Worm (Caenorhabditis elegans) whole organism, L1 larva: ENCODE results near the gene zipt-15.
"Not testable (repeated sequence)": the region's sequence is repeated elsewhere in the genome, so short reads cannot be mapped to it uniquely, and the experiment has no call there.

ENCODE experiments used
- C16A3.4 ChIP-seq: fragments of 150-350 bp; optimal IDR thresholded peaks from 2 replicates; lab custom pipeline; 2014; ENCODE audit warnings: missing biosample characterization, missing genetic modification characterization
- F16B12.6 ChIP-seq: fragments of 150-350 bp; optimal IDR thresholded peaks from 2 replicates; lab custom pipeline; 2014; ENCODE audit warnings: missing biosample characterization, missing genetic modification characterization
- ama-1 ChIP-seq: fragments of 150-350 bp; optimal IDR thresholded peaks from 2 replicates; lab custom pipeline; 2014
- blmp-1 ChIP-seq: fragments of 150-350 bp; optimal IDR thresholded peaks from 2 replicates; lab custom pipeline; 2014; ENCODE audit warnings: missing biosample characterization, missing genetic modification characterization
- dpl-1 ChIP-seq, 3 experiments: fragments of 150-350 bp in 2 of 3; sonication (generic microtip) in 1 of 3; optimal IDR thresholded peaks; 2 replicates each; lab custom pipeline; 2014 to 2017; ENCODE audit warnings: missing biosample characterization in 3 of 3, missing genetic modification characterization in 3 of 3, missing genetic modification reagents in 3 of 3
- dsc-1 ChIP-seq: sonication (generic microtip); optimal IDR thresholded peaks from 2 replicates; lab custom pipeline; 2016; ENCODE audit warnings: mild to moderate bottlenecking, missing genetic modification characterization, missing compliant biosample characterization
- efl-1 ChIP-seq, 4 experiments: fragments of 150-350 bp; optimal IDR thresholded peaks in 3 of 4; peaks in 1 of 4; 1 replicate in 1 of 4; 2 replicates in 3 of 4; lab custom pipeline; 2014; ENCODE audit warnings: missing biosample characterization in 2 of 4, missing genetic modification characterization in 2 of 4, missing genetic modification reagents in 2 of 4
- elt-3 ChIP-seq, 6 experiments: fragments of 150-350 bp in 1 of 6; sonication (generic microtip); optimal IDR thresholded peaks; 2 replicates each; lab custom pipeline; 2017 to 2018; ENCODE audit warnings: missing biosample characterization in 6 of 6, missing genetic modification characterization in 6 of 6, inconsistent platforms in 1 of 6
- ets-5 ChIP-seq: fragments of 200-800 bp; sonication (Bioruptor generic); IDR thresholded peaks from 2 replicates; pipeline ENCODE4 v1.3.6; 2022; ENCODE audit warnings: missing genetic modification characterization, missing compliant biosample characterization
- grh-1 ChIP-seq: fragments of 200-800 bp; sonication (Bioruptor generic); IDR thresholded peaks from 2 replicates; pipeline ENCODE4 v1.3.6; 2022; ENCODE audit warnings: missing genetic modification reagents, missing genetic modification characterization, missing compliant biosample characterization
- hpl-2 ChIP-seq: fragments of 150-350 bp; optimal IDR thresholded peaks from 2 replicates; lab custom pipeline; 2014; ENCODE audit warnings: missing biosample characterization, missing genetic modification reagents, missing genetic modification characterization
- irx-1 ChIP-seq: sonication (generic microtip); optimal IDR thresholded peaks from 2 replicates; lab custom pipeline; 2016; ENCODE audit warnings: missing genetic modification characterization, missing compliant biosample characterization
- isw-1 ChIP-seq: fragments of 200-800 bp; sonication (Bioruptor generic); IDR thresholded peaks from 2 replicates; pipeline ENCODE4 v1.3.6; 2022; ENCODE audit warnings: missing genetic modification characterization, missing compliant biosample characterization
- jun-1 ChIP-seq: fragments of 150-350 bp; optimal IDR thresholded peaks from 2 replicates; lab custom pipeline; 2014; ENCODE audit warnings: missing biosample characterization, missing genetic modification reagents, missing genetic modification characterization
- lin-14 ChIP-seq: fragments of 200-800 bp; sonication (Bioruptor generic); optimal IDR thresholded peaks from 2 replicates; lab custom pipeline; 2018; ENCODE audit warnings: mild to moderate bottlenecking, missing genetic modification characterization, moderate library complexity, missing compliant biosample characterization
- lin-35 ChIP-seq, 2 experiments: fragments of 150-350 bp; optimal IDR thresholded peaks; 2 replicates each; lab custom pipeline; 2014; ENCODE audit warnings: missing biosample characterization in 2 of 2, missing genetic modification characterization in 2 of 2, missing genetic modification reagents in 2 of 2
- lsy-2 ChIP-seq, 2 experiments: fragments of 150-350 bp; optimal IDR thresholded peaks; 2 replicates each; lab custom pipeline; 2014; ENCODE audit warnings: missing biosample characterization in 2 of 2, missing genetic modification characterization in 2 of 2
- mdl-1 ChIP-seq, 2 experiments: fragments of 150-350 bp; optimal IDR thresholded peaks; 2 replicates each; lab custom pipeline; 2014 to 2017; ENCODE audit warnings: missing biosample characterization in 2 of 2, missing genetic modification characterization in 2 of 2, inconsistent platforms in 1 of 2
- mep-1 ChIP-seq: fragments of 150-350 bp; optimal IDR thresholded peaks from 2 replicates; lab custom pipeline; 2014; ENCODE audit warnings: missing biosample characterization, missing genetic modification characterization
- nhr-20 ChIP-seq: sonication (generic microtip); optimal IDR thresholded peaks from 2 replicates; lab custom pipeline; 2016; ENCODE audit warnings: mild to moderate bottlenecking, missing genetic modification characterization, missing compliant biosample characterization
- nhr-71 ChIP-seq: sonication (generic microtip); optimal IDR thresholded peaks from 2 replicates; lab custom pipeline; 2016; ENCODE audit warnings: mild to moderate bottlenecking, missing genetic modification characterization, moderate library complexity, missing compliant biosample characterization
- nhr-77 ChIP-seq: fragments of 150-350 bp; optimal IDR thresholded peaks from 2 replicates; lab custom pipeline; 2014; ENCODE audit warnings: missing biosample characterization, missing genetic modification characterization
- nhr-85 ChIP-seq: sonication (generic microtip); peaks from one replicate; lab custom pipeline; 2016; ENCODE audit warnings: missing genetic modification characterization, inconsistent platforms, missing compliant biosample characterization
- nhr-90 ChIP-seq: sonication (generic microtip); optimal IDR thresholded peaks from 2 replicates; lab custom pipeline; 2016; ENCODE audit warnings: mild to moderate bottlenecking, missing genetic modification characterization, missing compliant biosample characterization; ENCODE audit not compliant: poor library complexity
- pag-3 ChIP-seq: sonication (generic microtip); optimal IDR thresholded peaks from 2 replicates; lab custom pipeline; 2017; ENCODE audit warnings: missing genetic modification characterization, mild to moderate bottlenecking, missing compliant biosample characterization, antibody characterized with exemption, borderline replicate concordance; ENCODE audit not compliant: insufficient read depth
- pqm-1 ChIP-seq: sonication (generic microtip); optimal IDR thresholded peaks from 3 replicates; lab custom pipeline; 2017; ENCODE audit warnings: missing biosample characterization, missing genetic modification characterization
- rnt-1 ChIP-seq: sonication (generic microtip); optimal IDR thresholded peaks from 2 replicates; lab custom pipeline; 2016; ENCODE audit warnings: mild to moderate bottlenecking, missing genetic modification characterization, moderate library complexity, missing compliant biosample characterization
- snu-23 ChIP-seq: sonication (generic microtip); optimal IDR thresholded peaks from 2 replicates; lab custom pipeline; 2016; ENCODE audit warnings: missing genetic modification characterization, missing compliant biosample characterization
- swsn-7 ChIP-seq: sonication (generic microtip); optimal IDR thresholded peaks from 2 replicates; lab custom pipeline; 2016; ENCODE audit warnings: missing genetic modification characterization, missing compliant biosample characterization
- unc-86 ChIP-seq: sonication (generic microtip); optimal IDR thresholded peaks from 2 replicates; lab custom pipeline; 2016; ENCODE audit warnings: missing genetic modification characterization, missing compliant biosample characterization
- xbp-1 ChIP-seq: sonication (generic microtip); optimal IDR thresholded peaks from 2 replicates; lab custom pipeline; 2016; ENCODE audit warnings: missing genetic modification characterization, missing compliant biosample characterization

The zipt-15 gene

ce11 chrIV:771061-771460 is 53.7 kb downstream of the zipt-15 start, which contains the start of gene F56B3.9:
Gene F56B3.9 (plus strand): TSS chrIV:771361.
- not testable (repeated sequence) for TF ChIP-seq jun-1; grh-1 (GFP tag; lab: Robert Waterston, UW); hpl-2 (GFP tag; lab: Kevin White, UChicago)
- TF ChIP-seq, all 84 proteins: peak for 0; not testable (repeated sequence) for 84

ce11 chrIV:769931-770544 is 54.7 kb downstream of the zipt-15 start:
- TF ChIP-seq isw-1 (GFP tag; lab: Robert Waterston, UW): peak; percentile 15; the same call in 1 of the 2 replicates
- TF ChIP-seq dpl-1 (GFP tag; optimal IDR thresholded peaks at IDR 0.05; lab: Kevin White, UChicago): peak; percentile 27 to 59 (median 54)
- TF ChIP-seq efl-1 (optimal IDR thresholded peaks at IDR 0.05; lab: Kevin White, UChicago): peak in 1 of 2 experiments; percentile 57
- TF ChIP-seq efl-1 (GFP tag; optimal IDR thresholded peaks at IDR 0.05 in 1 of 2; lab: Kevin White, UChicago): peak; percentile 67 to 95
- TF ChIP-seq nhr-85 (tag; lab: Kevin White, UChicago): peak; percentile 17
- TF ChIP-seq lin-35 (GFP tag; optimal IDR thresholded peaks at IDR 0.05; lab: Kevin White, UChicago): peak; percentile 32 to 44

- TF ChIP-seq rnt-1 (tag; lab: Kevin White, UChicago): no peak
- TF ChIP-seq F16B12.6 (tag; lab: Kevin White, UChicago): no peak
- TF ChIP-seq nhr-20 (tag; lab: Kevin White, UChicago): no peak
- peak; percentile 100 for TF ChIP-seq blmp-1 (tag; lab: Kevin White, UChicago)
Measured at ce11 chrIV:768312-768711, 56.4 kb downstream of the zipt-15 start, which contains the start of gene F56B3.2. Gene F56B3.2 (minus strand): TSS chrIV:768584.

ce11 chrIV:763377-764063 is 61.2 kb downstream of the zipt-15 start, which contains the start of gene col-103:
Gene col-103 (minus strand): TSS chrIV:763678.
- TF ChIP-seq nhr-71 (tag; lab: Kevin White, UChicago) (peak; percentile 60), irx-1 (tag; lab: Kevin White, UChicago) (no peak), elt-3 (tag; optimal IDR thresholded peaks at IDR 0.05; lab: Kevin White, UChicago) (peak in 3 of 6 experiments; percentile 21 to 43 (median 24)), snu-23 (peak; percentile 77), pag-3 (peak; percentile 67), xbp-1 (no peak), blmp-1 (tag; lab: Kevin White, UChicago) (peak; percentile 84), ets-5 (0 out of 2 replicates have a peak, but pooled peaks have one; percentile 27), lin-35 (GFP tag; optimal IDR thresholded peaks at IDR 0.05; lab: Kevin White, UChicago) (peak; percentile 18 to 61), nhr-20 (tag; lab: Kevin White, UChicago) (peak; percentile 58), C16A3.4 (tag; lab: Kevin White, UChicago) (peak; percentile 20), lin-14 (GFP tag; lab: Kevin White, UChicago) (peak; percentile 89), mep-1 (tag; lab: Kevin White, UChicago) (peak; percentile 56), dsc-1 (tag; lab: Kevin White, UChicago) (no peak), ama-1 (lab: Kevin White, UChicago) (peak; percentile 81), lsy-2 (tag; optimal IDR thresholded peaks at IDR 0.05; lab: Kevin White, UChicago) (peak in 1 of 2 experiments; percentile 71), mdl-1 (tag; optimal IDR thresholded peaks at IDR 0.05; lab: Kevin White, UChicago) (peak in 1 of 2 experiments; percentile 1), unc-86 (no peak), nhr-77 (tag; lab: Kevin White, UChicago) (peak; percentile 19), nhr-85 (tag; lab: Kevin White, UChicago) (peak; percentile 97), nhr-90 (tag; lab: Kevin White, UChicago) (peak; percentile 32), pqm-1 (tag; lab: Kevin White, UChicago) (no peak), swsn-7 (no peak), dpl-1 (GFP tag; optimal IDR thresholded peaks at IDR 0.05; lab: Kevin White, UChicago) (peak; percentile 24 to 47 (median 25)), efl-1 (optimal IDR thresholded peaks at IDR 0.05; lab: Kevin White, UChicago) (peak; percentile 17 to 37), efl-1 (GFP tag; optimal IDR thresholded peaks at IDR 0.05 in 1 of 2; lab: Kevin White, UChicago) (peak; percentile 7 to 90)
